Worm (Caenorhabditis elegans): ENCODE results near the gene Y43B11AR.1.

DNA sequence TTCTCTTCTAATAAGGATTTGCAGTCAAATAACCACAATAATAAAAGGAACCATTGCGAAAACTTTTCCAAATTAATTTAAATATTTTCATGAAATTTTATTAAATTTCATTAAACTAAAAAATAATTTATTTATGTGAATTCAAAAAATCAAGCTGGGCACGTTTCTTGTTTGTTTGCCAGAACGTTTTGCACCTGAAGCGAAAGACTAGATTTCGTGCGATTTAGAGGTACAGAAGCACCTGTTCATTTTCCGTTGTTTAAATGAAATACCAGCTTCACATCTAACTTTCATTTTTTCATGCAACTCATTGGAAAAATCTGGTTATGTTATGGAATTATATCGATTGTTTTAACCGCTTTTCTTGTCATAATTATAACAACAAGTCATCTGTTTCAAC, 9.2 kb upstream of the Y43B11AR.1 start, which contains the start of gene srg-48:
- TF ChIP-seq nhr-11 (tag; optimal IDR thresholded peaks at IDR 0.05) (no peak), ama-1 (optimal IDR thresholded peaks at IDR 0.05) (no peak), elt-2 (tag; optimal IDR thresholded peaks at IDR 0.05) (no peak), elt-4 (tag; optimal IDR thresholded peaks at IDR 0.05) (no peak), npax-4 (tag; optimal IDR thresholded peaks at IDR 0.05) (no peak), pqm-1 (tag; optimal IDR thresholded peaks at IDR 0.05) (no peak), F13H6.1 (tag; optimal IDR thresholded peaks at IDR 0.05) (no peak), dmd-4 (tag; optimal IDR thresholded peaks at IDR 0.05; ENCODE audit: borderline replicate concordance) (no peak), nhr-232 (tag; optimal IDR thresholded peaks at IDR 0.05) (no peak), tbx-7 (tag; optimal IDR thresholded peaks at IDR 0.05) (no peak), hlh-6 (tag; optimal IDR thresholded peaks at IDR 0.05) (no peak), pax-1 (tag; optimal IDR thresholded peaks at IDR 0.05) (no peak), fax-1 (tag; optimal IDR thresholded peaks at IDR 0.05) (no peak), ceh-45 (GFP tag; IDR thresholded peaks at IDR 0.05) (no peak)
